Worm (Caenorhabditis elegans) whole organism, young adult: ENCODE data around the gene zipt-15.
A peak's percentile ranks its signal among the peaks of the same experiment; 100 is the strongest.

ENCODE experiments used
- B0336.3 ChIP-seq: fragments of 200-800 bp; sonication (Bioruptor generic); IDR thresholded peaks from 2 replicates; pipeline ENCODE4 v1.3.6; 2022; ENCODE audit warnings: missing genetic modification characterization, missing compliant biosample characterization
- C06A6.2 ChIP-seq: fragments of 200-800 bp; sonication (Bioruptor generic); conservative IDR thresholded peaks from 2 replicates; pipeline ENCODE4 v1.3.6; 2022; ENCODE audit warnings: missing genetic modification characterization, missing compliant biosample characterization
- F23B12.7 ChIP-seq: sonication (generic microtip); optimal IDR thresholded peaks from 2 replicates; lab custom pipeline; 2017; ENCODE audit warnings: missing genetic modification characterization, mild to moderate bottlenecking, missing compliant biosample characterization, antibody characterized with exemption, moderate library complexity; ENCODE audit not compliant: insufficient read depth
- F33H1.4 ChIP-seq: fragments of 200-800 bp; sonication (Bioruptor generic); IDR thresholded peaks from 2 replicates; pipeline ENCODE4 v1.3.6; 2022; ENCODE audit warnings: missing genetic modification reagents, missing genetic modification characterization, missing compliant biosample characterization
- F37B4.10 ChIP-seq: fragments of 200-800 bp; sonication (Bioruptor generic); IDR thresholded peaks from 2 replicates; pipeline ENCODE4 v1.3.6; 2022; ENCODE audit warnings: missing genetic modification characterization, missing compliant biosample characterization
- F49E8.2 ChIP-seq: sonication (generic microtip); optimal IDR thresholded peaks from 3 replicates; lab custom pipeline; 2017; ENCODE audit warnings: missing genetic modification characterization, mild to moderate bottlenecking, missing compliant biosample characterization, antibody characterized with exemption, moderate library complexity; ENCODE audit not compliant: insufficient read depth
- F52B5.7 ChIP-seq: sonication (generic microtip); optimal IDR thresholded peaks from 2 replicates; lab custom pipeline; 2016; ENCODE audit warnings: mild to moderate bottlenecking, missing genetic modification characterization, missing compliant biosample characterization
- Y53G8AR.9 ChIP-seq: fragments of 200-800 bp; sonication (Bioruptor generic); conservative IDR thresholded peaks from 2 replicates; pipeline ENCODE4 v1.3.6; 2022; ENCODE audit warnings: missing genetic modification reagents, missing genetic modification characterization, missing compliant biosample characterization
- Y56A3A.18 ChIP-seq: fragments of 200-800 bp; sonication (Bioruptor generic); IDR thresholded peaks from 2 replicates; pipeline ENCODE4 v1.3.6; 2022; ENCODE audit warnings: missing genetic modification reagents, missing genetic modification characterization, missing compliant biosample characterization
- akir-1 ChIP-seq: fragments of 200-800 bp; sonication (Bioruptor generic); optimal IDR thresholded peaks from 2 replicates; lab custom pipeline; 2018; ENCODE audit warnings: mild to moderate bottlenecking, missing genetic modification characterization, moderate library complexity, missing compliant biosample characterization
- attf-3 ChIP-seq: fragments of 200-800 bp; sonication (Bioruptor generic); conservative IDR thresholded peaks from 2 replicates; pipeline ENCODE4 v1.3.6; 2022; ENCODE audit warnings: missing genetic modification reagents, missing genetic modification characterization, missing compliant biosample characterization
- attf-5 ChIP-seq: fragments of 200-800 bp; sonication (Bioruptor generic); optimal IDR thresholded peaks from 2 replicates; lab custom pipeline; 2018; ENCODE audit warnings: mild to moderate bottlenecking, missing genetic modification characterization, missing compliant biosample characterization
- attf-6 ChIP-seq: fragments of 200-800 bp; sonication (Bioruptor generic); IDR thresholded peaks from 2 replicates; pipeline ENCODE4 v1.3.6; 2022; ENCODE audit warnings: missing genetic modification reagents, missing genetic modification characterization, missing compliant biosample characterization
- ccch-3 ChIP-seq: fragments of 200-800 bp; sonication (Bioruptor generic); optimal IDR thresholded peaks from 2 replicates; lab custom pipeline; 2018; ENCODE audit warnings: mild to moderate bottlenecking, missing genetic modification characterization, missing compliant biosample characterization
- cebp-2 ChIP-seq: fragments of 200-800 bp; sonication (Bioruptor generic); IDR thresholded peaks from 2 replicates; pipeline ENCODE4 v1.3.6; 2022; ENCODE audit warnings: missing genetic modification characterization, missing compliant biosample characterization
- ceh-100 ChIP-seq: fragments of 200-800 bp; sonication (Bioruptor generic); IDR thresholded peaks from 2 replicates; pipeline ENCODE4 v1.3.6; 2022; ENCODE audit warnings: missing genetic modification reagents, missing genetic modification characterization, missing compliant biosample characterization
- ceh-27 ChIP-seq: fragments of 200-800 bp; sonication (Bioruptor generic); optimal IDR thresholded peaks from 2 replicates; lab custom pipeline; 2018; ENCODE audit warnings: mild to moderate bottlenecking, missing genetic modification characterization, moderate library complexity, missing compliant biosample characterization
- chd-7 ChIP-seq: sonication (generic microtip); optimal IDR thresholded peaks from 2 replicates; lab custom pipeline; 2016; ENCODE audit warnings: mild to moderate bottlenecking, missing genetic modification characterization, moderate library complexity, missing compliant biosample characterization
- efl-1 ChIP-seq: fragments of 150-350 bp; optimal IDR thresholded peaks from 2 replicates; lab custom pipeline; 2014; ENCODE audit warnings: missing biosample characterization, missing genetic modification reagents, missing genetic modification characterization
- ekl-4 ChIP-seq: fragments of 200-800 bp; sonication (Bioruptor generic); IDR thresholded peaks from 2 replicates; pipeline ENCODE4 v1.3.6; 2022; ENCODE audit warnings: missing genetic modification reagents, missing genetic modification characterization, missing compliant biosample characterization
- ets-4 ChIP-seq: fragments of 200-800 bp; sonication (Bioruptor generic); optimal IDR thresholded peaks from 2 replicates; lab custom pipeline; 2018; ENCODE audit warnings: mild to moderate bottlenecking, missing genetic modification characterization, missing compliant biosample characterization
- him-1 ChIP-seq: sonication (generic microtip); optimal IDR thresholded peaks from 2 replicates; lab custom pipeline; 2016; ENCODE audit warnings: missing genotype, missing genetic modification reagents, missing genetic modification characterization, missing compliant biosample characterization
- hmg-1.2 ChIP-seq: fragments of 200-800 bp; sonication (Bioruptor generic); IDR thresholded peaks from 2 replicates; pipeline ENCODE4 v1.3.6; 2022; ENCODE audit warnings: missing genetic modification reagents, missing genetic modification characterization, missing compliant biosample characterization
- hrde-1 ChIP-seq: sonication (generic microtip); optimal IDR thresholded peaks from 2 replicates; lab custom pipeline; 2016; ENCODE audit warnings: missing genetic modification characterization, mild to moderate bottlenecking, missing compliant biosample characterization, moderate library complexity, missing genotype, missing genetic modification reagents, borderline replicate concordance
- let-607 ChIP-seq, 2 experiments: fragments of 200-800 bp in 1 of 2; sonication (Bioruptor generic) in 1 of 2; sonication (generic microtip) in 1 of 2; optimal IDR thresholded peaks; 2 replicates each; lab custom pipeline; 2016 to 2018; ENCODE audit warnings: mild to moderate bottlenecking in 2 of 2, missing compliant biosample characterization in 2 of 2, missing genetic modification characterization in 2 of 2, moderate library complexity in 2 of 2, missing genotype in 1 of 2
- lin-40 ChIP-seq: sonication (generic microtip); optimal IDR thresholded peaks from 2 replicates; lab custom pipeline; 2016; ENCODE audit warnings: missing genetic modification characterization, mild to moderate bottlenecking, missing compliant biosample characterization, missing genotype, missing genetic modification reagents
- lin-54 ChIP-seq: fragments of 200-800 bp; sonication (Bioruptor generic); optimal IDR thresholded peaks from 2 replicates; lab custom pipeline; 2018; ENCODE audit warnings: mild to moderate bottlenecking, missing genetic modification characterization, missing compliant biosample characterization
- lsl-1 ChIP-seq: fragments of 200-800 bp; sonication (Bioruptor generic); optimal IDR thresholded peaks from 2 replicates; lab custom pipeline; 2018; ENCODE audit warnings: mild to moderate bottlenecking, missing genetic modification characterization, moderate library complexity, missing compliant biosample characterization
- lsy-27 ChIP-seq: sonication (generic microtip); optimal IDR thresholded peaks from 2 replicates; lab custom pipeline; 2017; ENCODE audit warnings: missing genetic modification characterization, mild to moderate bottlenecking, missing compliant biosample characterization, antibody characterized with exemption, missing genotype, borderline replicate concordance; ENCODE audit not compliant: insufficient read depth
- madf-6 ChIP-seq: fragments of 200-800 bp; sonication (Bioruptor generic); IDR thresholded peaks from 2 replicates; pipeline ENCODE4 v1.3.6; 2022; ENCODE audit warnings: missing genetic modification reagents, missing genetic modification characterization, missing compliant biosample characterization
- mcd-1 ChIP-seq: fragments of 200-800 bp; sonication (Bioruptor generic); IDR thresholded peaks from 2 replicates; pipeline ENCODE4 v1.3.6; 2022; ENCODE audit warnings: missing genetic modification reagents, missing genetic modification characterization, missing compliant biosample characterization
- nhr-179 ChIP-seq: sonication (generic microtip); optimal IDR thresholded peaks from 2 replicates; lab custom pipeline; 2016; ENCODE audit warnings: mild to moderate bottlenecking, missing genetic modification characterization, missing compliant biosample characterization
- nhr-90 ChIP-seq: sonication (generic microtip); optimal IDR thresholded peaks from 2 replicates; lab custom pipeline; 2016; ENCODE audit warnings: missing genotype, mild to moderate bottlenecking, missing genetic modification characterization, missing compliant biosample characterization
- pbrm-1 ChIP-seq: fragments of 200-800 bp; sonication (Bioruptor generic); IDR thresholded peaks from 2 replicates; pipeline ENCODE4 v1.3.6; 2022; ENCODE audit warnings: missing genetic modification reagents, missing genetic modification characterization, missing compliant biosample characterization
- rcor-1 ChIP-seq: fragments of 200-800 bp; sonication (Bioruptor generic); IDR thresholded peaks from 2 replicates; pipeline ENCODE4 v1.3.6; 2022; ENCODE audit warnings: missing genetic modification reagents, missing genetic modification characterization, missing compliant biosample characterization
- sea-2 ChIP-seq: fragments of 200-800 bp; sonication (Bioruptor generic); IDR thresholded peaks from 2 replicates; pipeline ENCODE4 v1.3.6; 2022; ENCODE audit warnings: missing genetic modification characterization, missing compliant biosample characterization
- snpc-3.4 ChIP-seq: sonication (generic microtip); optimal IDR thresholded peaks from 2 replicates; lab custom pipeline; 2017; ENCODE audit warnings: missing genetic modification characterization, mild to moderate bottlenecking, missing compliant biosample characterization, antibody characterized with exemption, moderate library complexity, missing genotype, missing genetic modification reagents
- snpc-4 ChIP-seq, 5 experiments: fragments of 150-350 bp in 1 of 5; sonication (generic microtip) in 4 of 5; optimal IDR thresholded peaks; 2 replicates each; lab custom pipeline; 2014 to 2018; ENCODE audit warnings: missing genetic modification characterization in 5 of 5, missing biosample characterization in 3 of 5, antibody characterized with exemption in 2 of 5, mild to moderate bottlenecking in 2 of 5, missing compliant biosample characterization in 2 of 5, missing genotype in 2 of 5, moderate library complexity in 2 of 5, missing genetic modification reagents in 1 of 5
- tbp1 ChIP-seq: fragments of 200-800 bp; sonication (Bioruptor generic); optimal IDR thresholded peaks from 2 replicates; lab custom pipeline; 2018; ENCODE audit warnings: mild to moderate bottlenecking, missing genetic modification characterization, missing compliant biosample characterization
- tbx-9 ChIP-seq: sonication (generic microtip); optimal IDR thresholded peaks from 2 replicates; lab custom pipeline; 2016; ENCODE audit warnings: borderline replicate concordance, missing genetic modification characterization, inconsistent platforms, missing compliant biosample characterization
- tlf-1 ChIP-seq: fragments of 200-800 bp; sonication (Bioruptor generic); optimal IDR thresholded peaks from 2 replicates; lab custom pipeline; 2018; ENCODE audit warnings: mild to moderate bottlenecking, missing genetic modification characterization, missing compliant biosample characterization
- zim-3 ChIP-seq: sonication (generic microtip); optimal IDR thresholded peaks from 2 replicates; lab custom pipeline; 2017; ENCODE audit warnings: mild to moderate bottlenecking, missing genetic modification characterization, moderate library complexity, missing compliant biosample characterization
- ztf-18 ChIP-seq: sonication (generic microtip); optimal IDR thresholded peaks from 2 replicates; lab custom pipeline; 2016; ENCODE audit warnings: missing genotype, mild to moderate bottlenecking, missing genetic modification characterization, missing compliant biosample characterization
- ztf-25 ChIP-seq: fragments of 200-800 bp; sonication (Bioruptor generic); IDR thresholded peaks from 2 replicates; pipeline ENCODE4 v1.3.6; 2022; ENCODE audit warnings: missing genetic modification reagents, missing genetic modification characterization, missing compliant biosample characterization
- ztf-28 ChIP-seq: fragments of 200-800 bp; sonication (Bioruptor generic); IDR thresholded peaks from 2 replicates; pipeline ENCODE4 v1.3.6; 2022; ENCODE audit warnings: missing genetic modification reagents, missing genetic modification characterization, missing compliant biosample characterization
- ztf-6 ChIP-seq: fragments of 200-800 bp; sonication (Bioruptor generic); IDR thresholded peaks from 2 replicates; pipeline ENCODE4 v1.3.6; 2022; ENCODE audit warnings: missing genetic modification reagents, missing genetic modification characterization, missing compliant biosample characterization

zipt-15 gene

ce11 chrIV:842630-843029 is 17.9 kb upstream of the zipt-15 start (continued):
- TF ChIP-seq B0336.3 (peak; percentile 38; the same call in 1 of the 2 replicates), Y56A3A.18 (GFP tag; lab: Robert Waterston, UW) (peak; percentile 32; the same call in 1 of the 2 replicates), ceh-100 (GFP tag; lab: Robert Waterston, UW) (no peak), hrde-1 (tag; lab: Kevin White, UChicago) (no peak), C06A6.2 (GFP tag; lab: Robert Waterston, UW) (no peak), ztf-18 (tag; lab: Kevin White, UChicago) (peak; percentile 30), tbp1 (GFP tag; lab: Kevin White, UChicago) (peak; percentile 94), F49E8.2 (no peak), ztf-25 (GFP tag; lab: Robert Waterston, UW) (0 out of 2 replicates have a peak, but pooled peaks have one; percentile 21), lin-40 (tag; lab: Kevin White, UChicago) (peak; percentile 41), mcd-1 (GFP tag; lab: Robert Waterston, UW) (peak; percentile 70), ekl-4 (GFP tag; lab: Robert Waterston, UW) (peak; percentile 38; the same call in 1 of the 2 replicates), F33H1.4 (GFP tag; lab: Robert Waterston, UW) (no peak), let-607 (tag; optimal IDR thresholded peaks at IDR 0.05; lab: Kevin White, UChicago) (no peak), attf-3 (GFP tag; lab: Robert Waterston, UW) (peak; percentile 57; the same call in 1 of the 2 replicates), nhr-90 (peak; percentile 52), rcor-1 (no peak), ceh-27 (GFP tag; lab: Kevin White, UChicago) (peak; percentile 32), pbrm-1 (GFP tag; lab: Robert Waterston, UW) (0 out of 2 replicates have a peak, but pooled peaks have one; percentile 32), attf-5 (GFP tag; lab: Kevin White, UChicago) (peak; percentile 4), snpc-4 (GFP tag; optimal IDR thresholded peaks at IDR 0.05; lab: Kevin White, UChicago) (no peak), snpc-4 (tag; optimal IDR thresholded peaks at IDR 0.05; lab: Kevin White, UChicago) (peak; percentile 6 to 84 (median 60)), him-1 (peak; percentile 67), cebp-2 (GFP tag; lab: Robert Waterston, UW) (no peak), ztf-28 (0 out of 2 replicates have a peak, but pooled peaks have one; percentile 26), F23B12.7 (tag; lab: Kevin White, UChicago) (peak; percentile 90), snpc-3.4 (tag; lab: Kevin White, UChicago) (peak; percentile 21), zim-3 (tag; lab: Kevin White, UChicago) (no peak), chd-7 (tag; lab: Kevin White, UChicago) (no peak), nhr-179 (tag; lab: Kevin White, UChicago) (no peak)

- TF ChIP-seq cebp-2 (GFP tag; lab: Robert Waterston, UW) (no peak), rcor-1 (no peak), akir-1 (GFP tag; lab: Kevin White, UChicago) (no peak), F52B5.7 (no peak), attf-6 (no peak), tbx-9 (tag; lab: Kevin White, UChicago) (no peak), nhr-90 (no peak), tbp1 (GFP tag; lab: Kevin White, UChicago) (no peak), lin-54 (GFP tag; lab: Kevin White, UChicago) (peak; percentile 79), madf-6 (GFP tag; lab: Robert Waterston, UW) (peak; percentile 23; the same call in 1 of the 2 replicates), Y53G8AR.9 (GFP tag; lab: Robert Waterston, UW) (no peak), tlf-1 (GFP tag; lab: Kevin White, UChicago) (no peak), lsy-27 (tag; lab: Kevin White, UChicago) (no peak), F37B4.10 (GFP tag; lab: Robert Waterston, UW) (no peak), let-607 (tag; optimal IDR thresholded peaks at IDR 0.05; lab: Kevin White, UChicago) (no peak), sea-2 (no peak), ets-4 (no peak), hmg-1.2 (GFP tag; lab: Robert Waterston, UW) (no peak), ztf-6 (GFP tag; lab: Robert Waterston, UW) (no peak), efl-1 (GFP tag; lab: Kevin White, UChicago) (peak; percentile 61), lsl-1 (GFP tag; lab: Kevin White, UChicago) (peak; percentile 27), ccch-3 (GFP tag; lab: Kevin White, UChicago) (no peak)
Measured at ce11 chrIV:842095-842494, 17.3 kb upstream of the zipt-15 start, which contains the start of gene Y55F3BR.6. Gene Y55F3BR.6, minus strand, starts transcription at chrIV:842126.
